Worm (Caenorhabditis elegans): ENCODE results near the gene hel-1.

- TF ChIP-seq ceh-9 (tag; optimal IDR thresholded peaks at IDR 0.05) = no peak
- TF ChIP-seq nhr-11 (tag; optimal IDR thresholded peaks at IDR 0.05) = no peak
- no peak for TF ChIP-seq nfya-1 (tag; optimal IDR thresholded peaks at IDR 0.05)
- no peak for TF ChIP-seq pat-9 (tag; optimal IDR thresholded peaks at IDR 0.05)
- no peak for TF ChIP-seq sox-4 (tag; optimal IDR thresholded peaks at IDR 0.05)
- no peak for TF ChIP-seq hlh-15 (tag; optimal IDR thresholded peaks at IDR 0.05)
- no peak for TF ChIP-seq ama-1 (optimal IDR thresholded peaks at IDR 0.05)
Observed at ce11 chrII:8327450-8327849, 1.2 kb downstream of the hel-1 start.
